Fruit fly (Drosophila melanogaster) whole organism, wandering third instar larva: ENCODE measurements around the gene CG31075.

ENCODE experiments used
- CG32264 ChIP-seq: fragments of 200-800 bp; sonication (Bioruptor generic); optimal IDR thresholded peaks from 2 replicates; lab custom pipeline; 2016; ENCODE audit warnings: missing biosample characterization, missing genetic modification characterization
- Dif ChIP-seq: fragments of 200-275, 200-300 bp; sonication (Bioruptor generic); optimal IDR thresholded peaks from 2 replicates; lab custom pipeline; 2018; ENCODE audit warnings: missing biosample characterization, missing genetic modification characterization; ENCODE audit not compliant: partially characterized antibody
- Hr78 ChIP-seq: fragments of >200 bp; optimal IDR thresholded peaks from 2 replicates; lab custom pipeline; 2017; ENCODE audit warnings: missing biosample characterization, missing genetic modification characterization
- Sp1 ChIP-seq: fragments of 200-800 bp; sonication (Bioruptor generic); optimal IDR thresholded peaks from 3 replicates; lab custom pipeline; 2019; ENCODE audit warnings: missing biosample characterization, mild to moderate bottlenecking, missing genetic modification characterization, moderate library complexity
- br ChIP-seq: fragments of 200-800 bp; sonication (Bioruptor generic); optimal IDR thresholded peaks from 2 replicates; lab custom pipeline; 2016; ENCODE audit warnings: missing biosample characterization, missing genetic modification characterization
- dsf ChIP-seq: sonication (Bioruptor generic); optimal IDR thresholded peaks from 2 replicates; lab custom pipeline; 2016; ENCODE audit warnings: missing biosample characterization, missing genetic modification characterization, borderline replicate concordance
- h ChIP-seq: fragments of 200-800 bp; sonication (Bioruptor generic); optimal IDR thresholded peaks from 3 replicates; lab custom pipeline; 2016; ENCODE audit warnings: missing biosample characterization, mild to moderate bottlenecking, missing genetic modification characterization
- sage ChIP-seq: fragments of 200-800 bp; sonication (Bioruptor generic); optimal IDR thresholded peaks from 2 replicates; lab custom pipeline; 2016; ENCODE audit warnings: missing biosample characterization, mild to moderate bottlenecking, missing genetic modification characterization

- TF ChIP-seq Hr78 (GFP tag; lab: Kevin White, UChicago) (no peak), h (no peak), Dif (GFP tag; lab: Kevin White, UChicago) (no peak), CG32264 (GFP tag; lab: Kevin White, UChicago) (no peak), br (GFP tag; lab: Kevin White, UChicago) (no peak), Sp1 (no peak), dsf (GFP tag; lab: Kevin White, UChicago) (no peak), sage (no peak)
These were observed 50.9 kb downstream of the CG31075 start for dm6 chr3R:26937423-26937822.
